Fruit fly (Drosophila melanogaster) Kc167 (cell line): Measurements from ENCODE around the gene Hn.

Experiments used
- Myc ChIP-seq: fragments of >200 bp; optimal IDR thresholded peaks from 2 replicates; lab custom pipeline; 2017; ENCODE audit warnings: missing external identifiers
- Sin3A ChIP-seq: fragments of >200 bp; optimal IDR thresholded peaks from 2 replicates; lab custom pipeline; 2018; ENCODE audit warnings: missing external identifiers
- h ChIP-seq: fragments of >200 bp; optimal IDR thresholded peaks from 3 replicates; lab custom pipeline; 2018; ENCODE audit warnings: missing external identifiers
- insv ChIP-seq: fragments of >200 bp; optimal IDR thresholded peaks from 3 replicates; lab custom pipeline; 2018; ENCODE audit warnings: missing external identifiers
- psq ChIP-seq: fragments of >200 bp; optimal IDR thresholded peaks from 2 replicates; lab custom pipeline; 2017; ENCODE audit warnings: missing external identifiers

DNA sequence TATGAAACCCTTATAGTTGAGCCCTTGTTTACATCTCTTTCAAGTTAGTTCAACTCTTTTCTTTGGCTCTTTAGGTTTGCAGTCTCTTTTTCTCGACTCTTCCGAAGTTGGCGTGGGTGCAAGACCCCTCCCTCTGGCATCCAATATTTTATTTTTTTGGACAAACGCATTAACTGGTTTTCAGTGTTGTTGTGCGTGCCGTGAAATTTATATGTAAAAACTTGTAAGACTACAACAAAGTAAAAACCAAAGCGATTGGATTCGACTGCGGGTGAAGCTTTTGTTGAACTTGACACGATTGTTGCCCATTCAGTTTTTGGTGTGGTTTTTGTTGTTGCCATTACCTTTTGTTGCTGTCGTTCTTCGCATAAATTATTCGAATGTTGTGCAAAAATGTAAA, 16.5 kb upstream of the Hn start:
- TF ChIP-seq h (lab: Kevin White, UChicago) (no peak), insv (lab: Kevin White, UChicago) (no peak), psq (lab: Kevin White, UChicago) (no peak), Sin3A (no peak), Myc (lab: Kevin White, UChicago) (no peak)
